Worm (Caenorhabditis elegans) whole organism, late embryonic: Measurements from ENCODE around the gene F42A9.11.
A peak's percentile ranks its signal among the peaks of the same experiment; 100 is the strongest.

Experiments used
- C08G9.2 ChIP-seq: sonication (generic microtip); optimal IDR thresholded peaks from 2 replicates; lab custom pipeline; 2016; ENCODE audit warnings: mild to moderate bottlenecking, missing genetic modification characterization, moderate library complexity, missing compliant biosample characterization
- C38D4.7 ChIP-seq: fragments of 200-800 bp; sonication (Bioruptor generic); optimal IDR thresholded peaks from 2 replicates; lab custom pipeline; 2018; ENCODE audit warnings: mild to moderate bottlenecking, missing genetic modification characterization, moderate library complexity, missing compliant biosample characterization
- F13H6.1 ChIP-seq: sonication (generic microtip); optimal IDR thresholded peaks from 2 replicates; lab custom pipeline; 2016; ENCODE audit warnings: missing genetic modification characterization, missing compliant biosample characterization
- K02D7.2 ChIP-seq: sonication (generic microtip); optimal IDR thresholded peaks from 2 replicates; lab custom pipeline; 2017; ENCODE audit warnings: mild to moderate bottlenecking, missing genetic modification characterization, missing compliant biosample characterization
- K09A11.1 ChIP-seq: sonication (generic microtip); optimal IDR thresholded peaks from 2 replicates; lab custom pipeline; 2017; ENCODE audit warnings: antibody characterized with exemption, mild to moderate bottlenecking, missing genetic modification characterization, missing compliant biosample characterization; ENCODE audit not compliant: insufficient read depth
- T23F11.4 ChIP-seq: fragments of 200-800 bp; sonication (Bioruptor generic); optimal IDR thresholded peaks from 2 replicates; lab custom pipeline; 2018; ENCODE audit warnings: mild to moderate bottlenecking, missing genetic modification characterization, missing compliant biosample characterization
- Y22D7AL.16 ChIP-seq: sonication (generic microtip); optimal IDR thresholded peaks from 2 replicates; lab custom pipeline; 2016; ENCODE audit warnings: missing genetic modification characterization, missing compliant biosample characterization
- ahr-1 ChIP-seq: sonication (generic microtip); optimal IDR thresholded peaks from 2 replicates; lab custom pipeline; 2016; ENCODE audit warnings: missing genetic modification characterization, missing compliant biosample characterization
- ceh-14 ChIP-seq: sonication (generic microtip); optimal IDR thresholded peaks from 2 replicates; lab custom pipeline; 2016; ENCODE audit warnings: missing genotype, missing genetic modification characterization, missing compliant biosample characterization
- ceh-18 ChIP-seq: sonication (generic microtip); optimal IDR thresholded peaks from 2 replicates; lab custom pipeline; 2016; ENCODE audit warnings: missing genetic modification characterization, missing compliant biosample characterization
- ceh-2 ChIP-seq: sonication (generic microtip); optimal IDR thresholded peaks from 2 replicates; lab custom pipeline; 2016; ENCODE audit warnings: missing genotype, missing genetic modification characterization, missing compliant biosample characterization
- ceh-30 ChIP-seq: fragments of 150-350 bp; optimal IDR thresholded peaks from 2 replicates; lab custom pipeline; 2014; ENCODE audit warnings: missing biosample characterization, missing genetic modification characterization
- ceh-45 ChIP-seq: fragments of 200-800 bp; sonication (Bioruptor generic); IDR thresholded peaks from 2 replicates; pipeline ENCODE4 v1.3.6; 2022; ENCODE audit warnings: missing genetic modification reagents, missing genetic modification characterization, missing compliant biosample characterization
- ceh-9 ChIP-seq: sonication (generic microtip); optimal IDR thresholded peaks from 2 replicates; lab custom pipeline; 2016; ENCODE audit warnings: mild to moderate bottlenecking, missing genetic modification characterization, inconsistent platforms, missing compliant biosample characterization
- dve-1 ChIP-seq: sonication (generic microtip); optimal IDR thresholded peaks from 2 replicates; lab custom pipeline; 2017; ENCODE audit warnings: antibody characterized with exemption, mild to moderate bottlenecking, missing genetic modification characterization, missing compliant biosample characterization
- eyg-1 ChIP-seq: sonication (generic microtip); optimal IDR thresholded peaks from 2 replicates; lab custom pipeline; 2016; ENCODE audit warnings: missing genotype, missing genetic modification characterization, missing compliant biosample characterization
- hlh-15 ChIP-seq: sonication (generic microtip); optimal IDR thresholded peaks from 2 replicates; lab custom pipeline; 2016; ENCODE audit warnings: missing genetic modification characterization, missing compliant biosample characterization
- hlh-30 ChIP-seq: sonication (generic microtip); optimal IDR thresholded peaks from 2 replicates; lab custom pipeline; 2017; ENCODE audit warnings: antibody characterized with exemption, missing genetic modification characterization, missing compliant biosample characterization; ENCODE audit not compliant: insufficient read depth
- hlh-6 ChIP-seq: sonication (generic microtip); optimal IDR thresholded peaks from 2 replicates; lab custom pipeline; 2016; ENCODE audit warnings: missing genotype, missing genetic modification characterization, missing compliant biosample characterization
- madf-2 ChIP-seq: sonication (generic microtip); optimal IDR thresholded peaks from 2 replicates; lab custom pipeline; 2017; ENCODE audit warnings: missing genetic modification characterization, missing compliant biosample characterization
- nfya-1 ChIP-seq: sonication (generic microtip); optimal IDR thresholded peaks from 2 replicates; lab custom pipeline; 2017; ENCODE audit warnings: missing genetic modification characterization, mild to moderate bottlenecking, missing compliant biosample characterization, antibody characterized with exemption, moderate library complexity
- nhr-232 ChIP-seq: sonication (generic microtip); optimal IDR thresholded peaks from 2 replicates; lab custom pipeline; 2016; ENCODE audit warnings: missing genetic modification characterization, missing compliant biosample characterization
- npax-4 ChIP-seq: sonication (generic microtip); optimal IDR thresholded peaks from 2 replicates; lab custom pipeline; 2016; ENCODE audit warnings: missing genetic modification characterization, missing compliant biosample characterization
- pax-1 ChIP-seq: fragments of 150-350 bp; optimal IDR thresholded peaks from 2 replicates; lab custom pipeline; 2014; ENCODE audit warnings: missing biosample characterization, missing genetic modification characterization
- pha-2 ChIP-seq: sonication (generic microtip); optimal IDR thresholded peaks from 2 replicates; lab custom pipeline; 2017; ENCODE audit warnings: mild to moderate bottlenecking, missing genetic modification characterization, missing compliant biosample characterization
- pha-4 ChIP-seq: fragments of 150-350 bp; optimal IDR thresholded peaks from 2 replicates; lab custom pipeline; 2018; ENCODE audit warnings: missing biosample characterization, missing genetic modification reagents, missing genetic modification characterization
- pqm-1 ChIP-seq: sonication (generic microtip); optimal IDR thresholded peaks from 2 replicates; lab custom pipeline; 2016; ENCODE audit warnings: missing genetic modification characterization, missing compliant biosample characterization
- sdc-2 ChIP-seq: sonication (generic microtip); optimal IDR thresholded peaks from 2 replicates; lab custom pipeline; 2016; ENCODE audit warnings: missing genotype, missing genetic modification characterization, missing compliant biosample characterization
- syd-9 ChIP-seq: sonication (generic microtip); optimal IDR thresholded peaks from 2 replicates; lab custom pipeline; 2016; ENCODE audit warnings: mild to moderate bottlenecking, missing genetic modification characterization, moderate library complexity, missing compliant biosample characterization
- unc-3 ChIP-seq, 2 experiments: fragments of 200-800 bp in 1 of 2; sonication (Bioruptor generic) in 1 of 2; sonication (generic microtip) in 1 of 2; conservative IDR thresholded peaks in 1 of 2; optimal IDR thresholded peaks in 1 of 2; 2 replicates each; pipeline versions ENCODE4 v1.3.6 to Lab custom; 2016 to 2022; ENCODE audit warnings: missing compliant biosample characterization in 2 of 2, missing genetic modification characterization in 2 of 2, missing genetic modification reagents in 1 of 2
- unc-42 ChIP-seq: sonication (generic microtip); optimal IDR thresholded peaks from 2 replicates; lab custom pipeline; 2016; ENCODE audit warnings: missing genotype, missing genetic modification characterization, missing compliant biosample characterization
- unc-86 ChIP-seq: sonication (generic microtip); optimal IDR thresholded peaks from 2 replicates; lab custom pipeline; 2016; ENCODE audit warnings: missing genetic modification characterization, missing compliant biosample characterization
- zip-5 ChIP-seq: sonication (generic microtip); optimal IDR thresholded peaks from 2 replicates; lab custom pipeline; 2016; ENCODE audit warnings: missing genetic modification characterization, missing compliant biosample characterization

The F42A9.11 gene

ce11 chrIV:8654115-8654628 lies 26.7 kb downstream of the F42A9.11 start, which contains the start of gene C49C8.1:
TSS of gene C49C8.1 (plus strand) at chrIV:8654578.
- TF ChIP-seq sdc-2: no peak
- no peak for TF ChIP-seq nfya-1
- no peak for TF ChIP-seq hlh-15 (tag; lab: Kevin White, UChicago)
- TF ChIP-seq unc-42 (tag; lab: Kevin White, UChicago): no peak
- TF ChIP-seq unc-3 (GFP tag; conservative IDR thresholded peaks at IDR 0.05; lab: Robert Waterston, UW): no peak
- TF ChIP-seq unc-3 (tag; optimal IDR thresholded peaks at IDR 0.05; lab: Kevin White, UChicago): no peak
- no peak for TF ChIP-seq unc-86 (tag; lab: Kevin White, UChicago)
- TF ChIP-seq hlh-30 (tag; lab: Kevin White, UChicago): peak; percentile 6

ce11 chrIV:8658122-8658521 lies 30.7 kb downstream of the F42A9.11 start, which contains the start of gene C49C8.6:
TSS of gene C49C8.6 (minus strand) at chrIV:8658222.
- no peak for TF ChIP-seq C38D4.7 (GFP tag; lab: Kevin White, UChicago)
- no peak for TF ChIP-seq hlh-6 (tag; lab: Kevin White, UChicago)

ce11 chrIV:8665778-8666177 lies 38.3 kb downstream of the F42A9.11 start:
- TF ChIP-seq ahr-1 (tag; lab: Kevin White, UChicago): no peak
- no peak for TF ChIP-seq zip-5
- TF ChIP-seq ceh-18 (tag; lab: Kevin White, UChicago): no peak
- TF ChIP-seq pha-2 (tag; lab: Kevin White, UChicago): no peak
- no peak for TF ChIP-seq F13H6.1 (tag; lab: Kevin White, UChicago)
- no peak for TF ChIP-seq hlh-6 (tag; lab: Kevin White, UChicago)
- TF ChIP-seq C08G9.2 (tag; lab: Kevin White, UChicago): no peak
- no peak for TF ChIP-seq dve-1 (tag; lab: Kevin White, UChicago)
- TF ChIP-seq madf-2 (tag; lab: Kevin White, UChicago): no peak

- TF ChIP-seq hlh-15 (tag; lab: Kevin White, UChicago) (no peak), dve-1 (tag; lab: Kevin White, UChicago) (no peak), npax-4 (no peak), ceh-45 (GFP tag; lab: Robert Waterston, UW) (no peak), ceh-18 (tag; lab: Kevin White, UChicago) (no peak), K02D7.2 (no peak), C38D4.7 (GFP tag; lab: Kevin White, UChicago) (no peak), nhr-232 (no peak), T23F11.4 (GFP tag; lab: Kevin White, UChicago) (no peak), madf-2 (tag; lab: Kevin White, UChicago) (no peak), ceh-14 (tag; lab: Kevin White, UChicago) (no peak), pha-4 (tag; lab: Kevin White, UChicago) (no peak), pax-1 (tag; lab: Kevin White, UChicago) (no peak)
- TF ChIP-seq, all 69 proteins: peak for 0
Observed at ce11 chrIV:8668635-8669034, 41.2 kb downstream of the F42A9.11 start, which contains the start of gene cdh-5. TSS of gene cdh-5 (plus strand) at chrIV:8668935.

- TF ChIP-seq F13H6.1 (tag; lab: Kevin White, UChicago) (no peak), ceh-9 (tag; lab: Kevin White, UChicago) (no peak), ceh-14 (tag; lab: Kevin White, UChicago) (no peak), eyg-1 (tag; lab: Kevin White, UChicago) (no peak), ceh-2 (tag; lab: Kevin White, UChicago) (no peak), pqm-1 (tag; lab: Kevin White, UChicago) (no peak), C38D4.7 (GFP tag; lab: Kevin White, UChicago) (no peak), syd-9 (tag; lab: Kevin White, UChicago) (no peak), Y22D7AL.16 (no peak), K09A11.1 (tag; lab: Kevin White, UChicago) (no peak), ceh-30 (tag; lab: Kevin White, UChicago) (no peak), npax-4 (no peak), ceh-45 (GFP tag; lab: Robert Waterston, UW) (no peak), pha-2 (tag; lab: Kevin White, UChicago) (no peak)
Observed at ce11 chrIV:8673733-8674375, 46.4 kb downstream of the F42A9.11 start.
